Worm (Caenorhabditis elegans): ENCODE results near the gene plc-1.
A peak's percentile ranks its signal among the peaks of the same experiment; 100 is the strongest.

The plc-1 gene

DNA sequence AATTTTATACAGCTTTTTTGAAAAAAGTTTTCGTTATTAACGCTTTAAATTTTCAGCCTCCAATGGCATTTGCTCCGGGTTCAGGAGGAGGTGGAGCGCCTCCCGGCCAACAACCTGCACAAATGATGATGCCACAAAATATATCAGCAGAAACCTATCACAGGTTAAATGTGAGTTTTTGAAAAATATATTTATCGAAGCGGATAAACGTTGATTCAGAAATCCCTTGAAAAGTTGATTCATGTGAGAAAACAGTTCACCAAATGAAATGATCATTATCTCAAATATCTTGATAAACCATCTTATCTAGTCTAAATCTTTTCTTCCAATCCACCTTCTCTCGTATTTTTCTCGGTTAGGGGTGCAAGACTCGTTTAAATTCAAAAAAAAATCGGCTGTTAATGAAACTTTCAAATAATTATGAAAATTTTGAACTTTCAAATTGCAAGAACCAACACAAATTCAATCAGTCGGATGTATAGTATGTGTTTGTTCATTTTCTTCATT is 69.2 kb downstream of the plc-1 start, which contains the start of gene sma-9:
Gene sma-9, plus strand, starts transcription at position 51 of the 507 bp plus-strand sequence.
- peak; percentile 93 for TF ChIP-seq elt-1 (tag; optimal IDR thresholded peaks at IDR 0.05; ENCODE audit: borderline replicate concordance, insufficient read depth)
- no peak for TF ChIP-seq zip-8 (tag; optimal IDR thresholded peaks at IDR 0.05)

DNA sequence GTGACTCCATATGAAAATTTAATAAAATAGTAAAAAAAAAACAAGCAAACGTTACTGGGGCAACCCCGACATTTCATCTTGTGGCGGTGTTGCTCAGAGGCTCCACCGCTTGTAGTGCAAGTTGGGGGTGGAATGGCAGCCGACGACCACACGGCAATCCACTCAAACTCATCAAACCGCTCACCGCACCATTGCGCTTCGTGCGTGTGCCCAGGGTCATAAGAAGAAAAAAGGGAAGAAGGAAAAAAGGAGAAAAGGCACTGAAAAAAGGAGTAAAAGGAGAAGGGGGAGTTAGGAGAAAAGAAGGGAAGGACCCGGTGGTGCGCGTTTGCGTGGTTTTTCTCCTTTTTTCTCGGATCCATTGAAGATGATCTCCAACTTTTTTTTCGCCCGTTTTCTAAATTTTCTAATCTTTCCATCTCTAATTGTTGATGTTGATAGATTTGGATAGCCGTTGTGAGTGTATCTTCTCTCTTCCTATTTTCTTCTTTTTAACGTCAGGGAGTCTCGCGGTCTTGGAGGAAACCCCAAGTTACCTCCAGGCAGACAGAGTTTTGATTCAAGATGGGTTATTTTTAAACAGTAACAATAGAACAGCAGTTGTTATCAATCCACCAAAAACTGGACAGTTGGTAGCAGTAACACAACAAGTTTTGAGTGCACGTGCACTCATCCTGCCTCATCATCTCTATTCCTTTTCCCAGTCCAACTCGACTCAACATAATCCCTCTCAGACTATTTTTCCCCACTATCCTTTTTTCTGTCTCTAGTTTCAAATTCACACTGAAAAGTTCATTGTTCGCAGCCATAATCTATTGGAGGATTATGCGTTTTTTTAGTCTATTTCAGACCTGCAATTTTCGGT is 69.9 kb downstream of the plc-1 start:
- TF ChIP-seq hlh-1 (tag; optimal IDR thresholded peaks at IDR 0.05) (peak; percentile 69), ztf-11 (tag; optimal IDR thresholded peaks at IDR 0.05) (no peak), ceh-83 (GFP tag; optimal IDR thresholded peaks at IDR 0.05) (peak; percentile 5), elt-1 (tag; optimal IDR thresholded peaks at IDR 0.05; ENCODE audit: borderline replicate concordance, insufficient read depth) (peak; percentile 20)

DNA sequence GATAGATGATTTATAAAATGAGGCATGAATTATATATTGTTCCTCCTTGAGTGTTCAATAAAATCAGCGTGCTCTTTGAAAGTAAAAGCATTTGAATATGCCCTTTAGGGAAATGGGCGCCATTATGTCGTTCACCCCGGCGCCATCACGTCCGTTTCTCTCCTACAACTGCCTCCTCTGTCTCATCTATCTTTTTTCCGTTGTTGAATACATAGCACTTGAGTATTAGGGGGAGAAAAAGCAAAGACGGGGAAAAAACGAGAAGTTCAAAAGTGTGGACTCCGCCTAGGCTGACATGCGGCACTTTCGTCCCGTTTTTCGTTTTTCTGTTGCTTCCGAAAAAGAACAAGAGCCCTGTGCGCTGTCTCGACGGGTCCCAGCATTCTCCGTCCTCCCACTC is 70.8 kb downstream of the plc-1 start:
- no peak for TF ChIP-seq sem-2 (GFP tag; optimal IDR thresholded peaks at IDR 0.05)
- no peak for TF ChIP-seq unc-62 (GFP tag; optimal IDR thresholded peaks at IDR 0.05)
- no peak for TF ChIP-seq ham-2 (GFP tag; optimal IDR thresholded peaks at IDR 0.05)
- TF ChIP-seq tbx-8 (GFP tag; optimal IDR thresholded peaks at IDR 0.05), result no peak
- no peak for TF ChIP-seq zip-8 (tag; optimal IDR thresholded peaks at IDR 0.05)
- no peak for TF ChIP-seq cnd-1 (tag; optimal IDR thresholded peaks at IDR 0.05)
- no peak for TF ChIP-seq unc-39 (tag; optimal IDR thresholded peaks at IDR 0.05)
- TF ChIP-seq flh-1 (GFP tag; optimal IDR thresholded peaks at IDR 0.05), result no peak
- TF ChIP-seq elt-3 (tag; optimal IDR thresholded peaks at IDR 0.05), result no peak
- no peak for TF ChIP-seq snpc-4 (tag; optimal IDR thresholded peaks at IDR 0.05)
- no peak for TF ChIP-seq pha-4 (tag; optimal IDR thresholded peaks at IDR 0.05)
- TF ChIP-seq lsy-2 (tag; optimal IDR thresholded peaks at IDR 0.05), result no peak
- TF ChIP-seq M03D4.4 (tag; optimal IDR thresholded peaks at IDR 0.05), result no peak
- TF ChIP-seq hlh-1 (tag; optimal IDR thresholded peaks at IDR 0.05), result no peak

DNA sequence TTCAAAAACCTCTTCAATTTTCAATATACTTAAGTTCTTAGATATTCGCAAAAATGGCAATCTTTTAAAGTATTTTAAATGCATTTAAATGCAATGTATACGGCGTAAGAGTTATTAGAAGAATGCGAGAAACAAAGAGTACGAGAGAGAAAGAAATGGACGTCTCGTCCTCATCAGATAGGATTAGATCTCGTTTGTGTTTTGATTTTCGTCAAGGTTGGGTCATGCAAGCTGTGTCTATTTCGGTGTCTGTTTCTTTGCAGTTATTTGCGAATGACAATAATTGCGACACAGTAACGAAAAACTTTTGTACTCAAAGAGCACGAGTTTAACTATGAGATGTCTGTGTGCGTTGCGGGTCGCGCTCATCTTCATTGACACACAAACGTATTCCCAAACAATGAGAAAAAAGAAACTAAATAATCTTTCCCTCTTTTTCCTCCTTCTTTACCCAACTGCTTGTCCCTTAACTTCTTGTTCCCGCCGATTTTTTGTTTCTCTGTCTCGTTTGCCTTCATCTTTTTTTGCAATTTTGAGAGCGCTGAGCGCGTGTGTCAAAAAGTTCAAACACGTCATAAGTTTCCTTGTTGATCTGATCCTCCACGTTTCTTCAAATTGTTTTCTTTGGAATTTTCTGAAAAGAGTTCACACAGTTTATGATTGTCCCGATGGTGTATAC is 71.3 kb downstream of the plc-1 start:
- TF ChIP-seq nhr-2 (tag; optimal IDR thresholded peaks at IDR 0.05) (no peak), ces-1 (GFP tag; optimal IDR thresholded peaks at IDR 0.05) (peak; percentile 18), elt-1 (tag; optimal IDR thresholded peaks at IDR 0.05; ENCODE audit: borderline replicate concordance, insufficient read depth) (peak; percentile 39), mls-2 (tag; optimal IDR thresholded peaks at IDR 0.05) (no peak)

DNA sequence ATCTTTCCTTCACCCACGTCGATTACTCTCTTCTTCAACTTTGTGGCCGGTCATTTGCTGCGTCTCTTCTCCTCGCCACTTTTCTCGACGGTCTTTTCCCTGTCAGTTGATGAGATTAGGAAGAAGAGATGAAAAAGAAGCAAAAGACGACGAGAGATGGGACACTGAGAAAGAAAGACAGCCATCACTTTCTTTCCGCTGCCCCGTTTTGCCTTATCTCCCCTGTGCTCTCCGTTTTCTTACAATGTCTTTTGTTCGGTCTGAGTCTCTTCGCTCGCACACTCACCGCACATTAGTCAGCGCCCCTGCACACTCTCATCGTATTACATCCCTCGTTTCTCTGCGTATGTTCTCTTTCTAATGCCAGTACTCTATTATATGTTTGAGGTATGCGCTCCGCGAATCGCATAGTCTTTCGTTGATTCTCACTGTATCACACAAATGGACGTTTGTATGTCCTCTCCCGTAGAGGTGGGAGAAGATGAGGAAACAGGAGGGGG is 72.3 kb downstream of the plc-1 start:
- TF ChIP-seq mep-1 (tag; optimal IDR thresholded peaks at IDR 0.05), result peak; percentile 84
- peak; percentile 73 for TF ChIP-seq hlh-1 (tag; optimal IDR thresholded peaks at IDR 0.05)
- TF ChIP-seq M03D4.4 (tag; optimal IDR thresholded peaks at IDR 0.05), result peak; percentile 62
- no peak for TF ChIP-seq flh-1 (GFP tag; optimal IDR thresholded peaks at IDR 0.05)
- TF ChIP-seq cnd-1 (tag; optimal IDR thresholded peaks at IDR 0.05), result peak; percentile 17
- no peak for TF ChIP-seq tbx-8 (GFP tag; optimal IDR thresholded peaks at IDR 0.05)
- TF ChIP-seq lin-32 (GFP tag; optimal IDR thresholded peaks at IDR 0.05), result no peak
- peak; percentile 47 for TF ChIP-seq drap-1 (GFP tag; optimal IDR thresholded peaks at IDR 0.05)
- no peak for TF ChIP-seq ceh-83 (GFP tag; optimal IDR thresholded peaks at IDR 0.05)
- TF ChIP-seq bed-3 (GFP tag; optimal IDR thresholded peaks at IDR 0.05), result no peak
- TF ChIP-seq ham-2 (GFP tag; optimal IDR thresholded peaks at IDR 0.05), result peak; percentile 77
- TF ChIP-seq nhr-2 (tag; optimal IDR thresholded peaks at IDR 0.05), result peak; percentile 97
- peak; percentile 99 for TF ChIP-seq unc-62 (GFP tag; optimal IDR thresholded peaks at IDR 0.05)
- peak; percentile 66 for TF ChIP-seq elt-3 (tag; optimal IDR thresholded peaks at IDR 0.05)
- peak; percentile 68 for TF ChIP-seq mab-5 (tag; optimal IDR thresholded peaks at IDR 0.05)
- TF ChIP-seq elt-1 (tag; optimal IDR thresholded peaks at IDR 0.05; ENCODE audit: borderline replicate concordance, insufficient read depth), result peak; percentile 76
- peak; percentile 100 for TF ChIP-seq ces-1 (GFP tag; optimal IDR thresholded peaks at IDR 0.05)
- peak; percentile 39 for TF ChIP-seq nhr-28 (tag; optimal IDR thresholded peaks at IDR 0.05)
- TF ChIP-seq zip-8 (tag; optimal IDR thresholded peaks at IDR 0.05), result no peak
- peak; percentile 20 for TF ChIP-seq ceh-43 (GFP tag; optimal IDR thresholded peaks at IDR 0.05)
- peak; percentile 58 for TF ChIP-seq lsy-2 (tag; optimal IDR thresholded peaks at IDR 0.05)
- TF ChIP-seq snpc-4 (tag; optimal IDR thresholded peaks at IDR 0.05), result no peak
- TF ChIP-seq sptf-1 (tag; optimal IDR thresholded peaks at IDR 0.05), result peak; percentile 4
- no peak for TF ChIP-seq lin-13 (tag; optimal IDR thresholded peaks at IDR 0.05)
- peak; percentile 78 for TF ChIP-seq mls-2 (tag; optimal IDR thresholded peaks at IDR 0.05)
- TF ChIP-seq nhr-76 (tag; optimal IDR thresholded peaks at IDR 0.05), result no peak
- peak; percentile 87 for TF ChIP-seq nhr-237 (tag; optimal IDR thresholded peaks at IDR 0.05)
- peak; percentile 76 for TF ChIP-seq ztf-11 (tag; optimal IDR thresholded peaks at IDR 0.05)
- no peak for TF ChIP-seq unc-39 (tag; optimal IDR thresholded peaks at IDR 0.05)
- peak; percentile 70 for TF ChIP-seq pha-4 (tag; optimal IDR thresholded peaks at IDR 0.05)
- TF ChIP-seq unc-120 (tag; optimal IDR thresholded peaks at IDR 0.05; ENCODE audit: poor library complexity, severe bottlenecking), result peak; percentile 98
- TF ChIP-seq sem-2 (GFP tag; optimal IDR thresholded peaks at IDR 0.05), result no peak
- TF ChIP-seq nhr-12 (tag; optimal IDR thresholded peaks at IDR 0.05), result no peak
- peak; percentile 68 for TF ChIP-seq blmp-1 (tag; optimal IDR thresholded peaks at IDR 0.05)
- peak; percentile 81 for TF ChIP-seq ceh-39 (tag; optimal IDR thresholded peaks at IDR 0.05)

Measured in whole organism, mixed stage, embryonic.